Fruit fly (Drosophila melanogaster) whole organism, embryonic: ENCODE data around the gene Or85a.

ENCODE experiments used
- CG11456 ChIP-seq: fragments of 200-800 bp; sonication (Bioruptor generic); IDR thresholded peaks from 3 replicates; pipeline ENCODE4 v1.3.6; 2022; ENCODE audit warnings: missing biosample characterization, missing genetic modification characterization
- CG12744 ChIP-seq: fragments of 200-800 bp; sonication (Bioruptor generic); optimal IDR thresholded peaks from 2 replicates; lab custom pipeline; 2016; ENCODE audit warnings: missing biosample characterization, missing genetic modification characterization
- CG15514 ChIP-seq: fragments of 200-800 bp; sonication (Bioruptor generic); optimal IDR thresholded peaks from 3 replicates; lab custom pipeline; 2017; ENCODE audit warnings: missing biosample characterization, missing genetic modification characterization, mild to moderate bottlenecking, moderate library complexity, missing genetic modification reagents
- CG16815 ChIP-seq: fragments of 200-800 bp; sonication (Bioruptor generic); optimal IDR thresholded peaks from 3 replicates; lab custom pipeline; 2017; ENCODE audit warnings: missing biosample characterization, mild to moderate bottlenecking, missing genetic modification characterization
- CG17385 ChIP-seq: fragments of 200-800 bp; sonication (Bioruptor generic); optimal IDR thresholded peaks from 3 replicates; lab custom pipeline; 2018; ENCODE audit warnings: missing biosample characterization, mild to moderate bottlenecking, missing genetic modification characterization
- CG17829 ChIP-seq: fragments of 200-800 bp; optimal IDR thresholded peaks from 2 replicates; lab custom pipeline; 2019; ENCODE audit warnings: missing biosample characterization, mild to moderate bottlenecking, missing genetic modification characterization, moderate library complexity
- CG33213 ChIP-seq: fragments of 200-800 bp; sonication (Bioruptor generic); optimal IDR thresholded peaks from 3 replicates; lab custom pipeline; 2016; ENCODE audit warnings: missing biosample characterization, missing genetic modification characterization
- CG34422 ChIP-seq: fragments of 200-800 bp; sonication (Bioruptor generic); IDR thresholded peaks from 3 replicates; pipeline ENCODE4 v1.3.6; 2022; ENCODE audit warnings: missing biosample characterization, missing genetic modification characterization
- CG3838 ChIP-seq: fragments of 200-800 bp; sonication (Bioruptor generic); optimal IDR thresholded peaks from 3 replicates; lab custom pipeline; 2016; ENCODE audit warnings: missing biosample characterization, missing genetic modification characterization
- CG42726 ChIP-seq: fragments of 200-800 bp; sonication (Bioruptor generic); IDR thresholded peaks from 2 replicates; pipeline ENCODE4 v1.3.6; 2022; ENCODE audit warnings: missing biosample characterization, missing genetic modification characterization; ENCODE audit not compliant: partially characterized antibody
- CG6654 ChIP-seq: fragments of 200-800 bp; sonication (Bioruptor generic); optimal IDR thresholded peaks from 2 replicates; lab custom pipeline; 2017; ENCODE audit warnings: missing biosample characterization, mild to moderate bottlenecking, missing genetic modification characterization
- CG6791 ChIP-seq: fragments of 200-800 bp; sonication (Bioruptor generic); IDR thresholded peaks from 3 replicates; pipeline ENCODE4 v1.3.6; 2022; ENCODE audit warnings: missing biosample characterization, missing genetic modification characterization; ENCODE audit not compliant: partially characterized antibody
- CG6813 ChIP-seq: fragments of 200-800 bp; sonication (Bioruptor generic); optimal IDR thresholded peaks from 2 replicates; lab custom pipeline; 2017; ENCODE audit warnings: missing biosample characterization, missing genetic modification characterization, mild to moderate bottlenecking, moderate library complexity, missing genetic modification reagents
- CTCF ChIP-seq: fragments of 200-800 bp; sonication (Bioruptor generic); optimal IDR thresholded peaks from 2 replicates; lab custom pipeline; 2017; ENCODE audit warnings: missing biosample characterization, mild to moderate bottlenecking, missing genetic modification characterization, moderate library complexity
- Dp ChIP-seq: fragments of 200-800 bp; sonication (Bioruptor generic); optimal IDR thresholded peaks from 2 replicates; lab custom pipeline; 2018; ENCODE audit warnings: missing biosample characterization, mild to moderate bottlenecking, missing genetic modification characterization, moderate library complexity
- Fer2 ChIP-seq: fragments of 200-800 bp; sonication (Bioruptor generic); optimal IDR thresholded peaks from 2 replicates; lab custom pipeline; 2018; ENCODE audit warnings: missing biosample characterization, mild to moderate bottlenecking, missing genetic modification characterization, moderate library complexity
- HLH4C ChIP-seq: fragments of 200-800 bp; sonication (Bioruptor generic); IDR thresholded peaks from 3 replicates; pipeline ENCODE4 v1.3.6; 2022; ENCODE audit warnings: missing biosample characterization, missing genetic modification characterization; ENCODE audit not compliant: partially characterized antibody
- HLH54F ChIP-seq: fragments of 200-800 bp; sonication (Bioruptor generic); optimal IDR thresholded peaks from 3 replicates; lab custom pipeline; 2016; ENCODE audit warnings: missing biosample characterization, missing genetic modification characterization
- Hr78 ChIP-seq, 2 experiments: fragments of 200-800 bp in 1 of 2; fragments of >200 bp in 1 of 2; sonication (Bioruptor generic) in 1 of 2; optimal IDR thresholded peaks; 2 replicates each; lab custom pipeline; 2017 to 2019; ENCODE audit warnings: missing biosample characterization in 2 of 2, missing genetic modification characterization in 2 of 2, mild to moderate bottlenecking in 1 of 2, moderate library complexity in 1 of 2
- MESR4 ChIP-seq: fragments of 200-800 bp; sonication (Bioruptor generic); optimal IDR thresholded peaks from 2 replicates; lab custom pipeline; 2018; ENCODE audit warnings: missing biosample characterization, mild to moderate bottlenecking, missing genetic modification characterization, moderate library complexity
- Med ChIP-seq: fragments of 200-800 bp; sonication (Bioruptor generic); peaks from one replicate; lab custom pipeline; 2016; ENCODE audit warnings: missing biosample characterization, missing genetic modification characterization, mild to moderate bottlenecking, inconsistent platforms, moderate library complexity
- Opbp ChIP-seq: fragments of 200-800 bp; sonication (Bioruptor generic); IDR thresholded peaks from 3 replicates; pipeline ENCODE4 v1.3.6; 2022; ENCODE audit warnings: missing biosample characterization, missing genetic modification characterization; ENCODE audit not compliant: partially characterized antibody
- Pdp1 ChIP-seq, 2 experiments: fragments of 200-800 bp; sonication (Bioruptor generic); optimal IDR thresholded peaks; 3 replicates each; lab custom pipeline; 2016; ENCODE audit warnings: missing biosample characterization in 2 of 2, missing genetic modification characterization in 2 of 2, mild to moderate bottlenecking in 1 of 2, moderate library complexity in 1 of 2
- Scr ChIP-seq: fragments of 200-800 bp; sonication (Bioruptor generic); IDR thresholded peaks from 2 replicates; pipeline ENCODE4 v1.3.6; 2022; ENCODE audit warnings: missing biosample characterization, missing genetic modification characterization; ENCODE audit not compliant: partially characterized antibody
- Sin3A ChIP-seq: fragments of >200 bp; optimal IDR thresholded peaks from 2 replicates; lab custom pipeline; 2018
- Sry-β ChIP-seq: fragments of 200-800 bp; sonication (Bioruptor generic); optimal IDR thresholded peaks from 2 replicates; lab custom pipeline; 2018; ENCODE audit warnings: missing biosample characterization, mild to moderate bottlenecking, missing genetic modification characterization, moderate library complexity
- Ssrp ChIP-seq: fragments of 200-800 bp; sonication (Bioruptor generic); optimal IDR thresholded peaks from 2 replicates; lab custom pipeline; 2018; ENCODE audit warnings: missing biosample characterization, mild to moderate bottlenecking, missing genetic modification characterization, moderate library complexity
- YL-1 ChIP-seq: fragments of 200-800 bp; sonication (Bioruptor generic); optimal IDR thresholded peaks from 3 replicates; lab custom pipeline; 2017; ENCODE audit warnings: missing biosample characterization, mild to moderate bottlenecking, missing genetic modification characterization
- chinmo ChIP-seq: fragments of 200-800 bp; sonication (Bioruptor generic); IDR thresholded peaks from 4 replicates; pipeline ENCODE4 v1.3.6; 2022; ENCODE audit warnings: missing biosample characterization, missing genetic modification characterization; ENCODE audit not compliant: partially characterized antibody
- emc ChIP-seq: fragments of 200-800 bp; sonication (Bioruptor generic); optimal IDR thresholded peaks from 2 replicates; lab custom pipeline; 2016; ENCODE audit warnings: missing biosample characterization, missing genetic modification characterization
- insv ChIP-seq, 2 experiments: fragments of 200-800 bp; sonication (Bioruptor generic); optimal IDR thresholded peaks; 3 replicates each; lab custom pipeline; 2016 to 2018; ENCODE audit warnings: missing biosample characterization in 2 of 2, missing genetic modification characterization in 2 of 2
- inv ChIP-seq: fragments of 200-800 bp; sonication (Bioruptor generic); IDR thresholded peaks from 2 replicates; pipeline ENCODE4 v1.3.6; 2022; ENCODE audit warnings: missing biosample characterization, missing genetic modification characterization; ENCODE audit not compliant: partially characterized antibody
- knrl ChIP-seq: fragments of 200-800 bp; sonication (Bioruptor generic); IDR thresholded peaks from 3 replicates; pipeline ENCODE4 v1.3.6; 2022; ENCODE audit warnings: missing biosample characterization, missing genetic modification characterization; ENCODE audit not compliant: partially characterized antibody
- lola ChIP-seq, 3 experiments: fragments of >200 bp in 2 of 3; fragments of 200-800 bp in 1 of 3; sonication (Bioruptor generic) in 1 of 3; optimal IDR thresholded peaks; 2 replicates each; lab custom pipeline; 2017 to 2019; ENCODE audit warnings: missing biosample characterization in 3 of 3, missing genetic modification characterization in 3 of 3, mild to moderate bottlenecking in 1 of 3, moderate library complexity in 1 of 3
- nerfin-1 ChIP-seq: fragments of 200-800 bp; sonication (Bioruptor generic); optimal IDR thresholded peaks from 3 replicates; lab custom pipeline; 2019; ENCODE audit warnings: missing biosample characterization, mild to moderate bottlenecking, missing genetic modification characterization, moderate library complexity
- otp ChIP-seq: fragments of 200-800 bp; sonication (Bioruptor generic); IDR thresholded peaks from 3 replicates; pipeline ENCODE4, ENCODE4 v1.3.6; 2022; ENCODE audit warnings: missing biosample characterization, missing genetic modification characterization
- p53 ChIP-seq: fragments of 200-800 bp; sonication (Bioruptor generic); optimal IDR thresholded peaks from 2 replicates; lab custom pipeline; 2016; ENCODE audit warnings: missing biosample characterization, missing genetic modification characterization
- pzg ChIP-seq: fragments of 200-800 bp; sonication (Bioruptor generic); optimal IDR thresholded peaks from 3 replicates; lab custom pipeline; 2018; ENCODE audit warnings: missing biosample characterization, mild to moderate bottlenecking, missing genetic modification characterization, moderate library complexity
- row ChIP-seq: fragments of 200-800 bp; sonication (Bioruptor generic); IDR thresholded peaks from 3 replicates; pipeline ENCODE4 v1.3.6; 2022; ENCODE audit warnings: missing biosample characterization, missing genetic modification characterization
- schlank ChIP-seq: fragments of 200-800 bp; sonication (Bioruptor generic); optimal IDR thresholded peaks from 2 replicates; lab custom pipeline; 2018; ENCODE audit warnings: missing biosample characterization, mild to moderate bottlenecking, missing genetic modification characterization
- sd ChIP-seq: fragments of 200-800 bp; sonication (Bioruptor generic); optimal IDR thresholded peaks from 3 replicates; lab custom pipeline; 2018; ENCODE audit warnings: missing biosample characterization, mild to moderate bottlenecking, missing genetic modification characterization, moderate library complexity
- sens ChIP-seq: fragments of 200-800 bp; sonication (Bioruptor generic); peaks from one replicate; lab custom pipeline; 2016; ENCODE audit warnings: missing biosample characterization, missing genetic modification characterization
- seq ChIP-seq: fragments of 200-800 bp; sonication (Bioruptor generic); IDR thresholded peaks from 2 replicates; pipeline ENCODE4 v1.3.6; 2022; ENCODE audit warnings: missing biosample characterization, missing genetic modification characterization
- sisA ChIP-seq: fragments of 200-800 bp; sonication (Bioruptor generic); IDR thresholded peaks from 2 replicates; pipeline ENCODE4 v1.3.6; 2022; ENCODE audit warnings: missing biosample characterization, missing genetic modification characterization
- slp2 ChIP-seq: fragments of 200-800 bp; sonication (Bioruptor generic); optimal IDR thresholded peaks from 2 replicates; lab custom pipeline; 2016; ENCODE audit warnings: missing biosample characterization, missing genetic modification characterization
- sug ChIP-seq: fragments of 200-800 bp; optimal IDR thresholded peaks from 2 replicates; lab custom pipeline; 2019; ENCODE audit warnings: missing biosample characterization, mild to moderate bottlenecking, missing genetic modification characterization, moderate library complexity
- tll ChIP-seq, 2 experiments: fragments of 200-800 bp in 1 of 2; fragments of >200 bp in 1 of 2; sonication (Bioruptor generic) in 1 of 2; optimal IDR thresholded peaks; 2 replicates each; lab custom pipeline; 2017 to 2019; ENCODE audit warnings: missing biosample characterization in 2 of 2, missing genetic modification characterization in 2 of 2, mild to moderate bottlenecking in 1 of 2, moderate library complexity in 1 of 2
- trem ChIP-seq: fragments of 200-800 bp; optimal IDR thresholded peaks from 3 replicates; lab custom pipeline; 2019; ENCODE audit warnings: missing biosample characterization, mild to moderate bottlenecking, missing genetic modification characterization, moderate library complexity
- zen2 ChIP-seq: fragments of 200-800 bp; sonication (Bioruptor generic); IDR thresholded peaks from 3 replicates; pipeline ENCODE4 v1.3.6; 2022; ENCODE audit warnings: missing biosample characterization, missing genetic modification characterization; ENCODE audit not compliant: partially characterized antibody

The Or85a gene

DNA sequence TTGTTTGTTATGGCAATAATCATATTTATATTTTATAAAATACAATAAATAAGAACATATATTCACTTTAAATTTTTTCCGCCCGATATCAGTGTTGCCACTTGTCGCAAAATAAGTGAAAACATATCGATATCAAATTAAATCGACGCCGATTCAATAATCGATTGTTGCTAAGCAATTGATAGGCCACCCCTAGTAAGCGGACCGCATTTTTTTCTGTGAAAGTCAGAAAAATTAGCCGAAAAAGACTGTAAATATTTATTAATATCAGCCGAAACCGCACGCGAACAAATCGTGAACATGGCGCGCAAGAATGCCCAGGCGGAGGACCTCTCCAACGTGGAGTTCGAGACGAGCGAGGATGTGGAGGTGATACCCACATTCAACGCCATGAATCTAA lies 8.5 kb upstream of the Or85a start, which contains the start of gene CG7483 (continued):
- TF ChIP-seq CG15514 (GFP tag; lab: Kevin White, UChicago), result peak; percentile 39
- no peak for TF ChIP-seq CG17385 (GFP tag; lab: Kevin White, UChicago)
- TF ChIP-seq nerfin-1, result no peak
- TF ChIP-seq CG6791, result peak; percentile 90
- TF ChIP-seq CTCF, result no peak
- peak; percentile 75; the same call in 2 of the 3 replicates for TF ChIP-seq zen2 (GFP tag; lab: Robert Waterston, UW)
- no peak for TF ChIP-seq CG3838 (GFP tag; lab: Kevin White, UChicago)
- no peak for TF ChIP-seq schlank (tag; lab: Kevin White, UChicago)
- TF ChIP-seq CG42726, result 0 out of 2 replicates have a peak, but pooled peaks have one; percentile 39
- peak; percentile 82; the same call in 2 of the 3 replicates for TF ChIP-seq Opbp (GFP tag; lab: Robert Waterston, UW)
- peak; percentile 52; the same call in 1 of the 3 replicates for TF ChIP-seq CG34422 (GFP tag; lab: Robert Waterston, UW)
- no peak for TF ChIP-seq CG33213 (GFP tag; lab: Kevin White, UChicago)
- peak; percentile 77; the same call in 3 of the 4 replicates for TF ChIP-seq chinmo (GFP tag; lab: Robert Waterston, UW)
- peak in 1 of 2 experiments; percentile 18 for TF ChIP-seq tll (GFP tag; optimal IDR thresholded peaks at IDR 0.05; lab: Kevin White, UChicago)
- TF ChIP-seq inv (GFP tag; lab: Robert Waterston, UW), result peak; percentile 59
- no peak for TF ChIP-seq slp2 (GFP tag; lab: Kevin White, UChicago)
- peak; percentile 75 for TF ChIP-seq YL-1
- TF ChIP-seq MESR4 (GFP tag; lab: Kevin White, UChicago), result peak; percentile 93
- TF ChIP-seq Med (GFP tag; lab: Kevin White, UChicago), result peak; percentile 64
- TF ChIP-seq Pdp1 (GFP tag; optimal IDR thresholded peaks at IDR 0.05; lab: Kevin White, UChicago), result no peak
- TF ChIP-seq p53 (GFP tag; lab: Kevin White, UChicago), result no peak
- TF ChIP-seq sisA (GFP tag; lab: Robert Waterston, UW), result no peak
- no peak for TF ChIP-seq CG11456 (GFP tag; lab: Robert Waterston, UW)
- peak in 1 of 2 experiments; percentile 30 for TF ChIP-seq insv (GFP tag; optimal IDR thresholded peaks at IDR 0.05; lab: Kevin White, UChicago)
- no peak for TF ChIP-seq Fer2 (tag; lab: Kevin White, UChicago)
- TF ChIP-seq Sry-β (GFP tag; lab: Kevin White, UChicago), result no peak
- no peak for TF ChIP-seq seq (GFP tag; lab: Robert Waterston, UW)
- TF ChIP-seq CG16815, result no peak
- TF ChIP-seq HLH4C (GFP tag; lab: Robert Waterston, UW), result peak; percentile 82
- TF ChIP-seq Sin3A (lab: Kevin White, UChicago), result peak; percentile 34
- TF ChIP-seq sd, result peak; percentile 56
- TF ChIP-seq otp (GFP tag; lab: Robert Waterston, UW), result no peak
- peak; percentile 60 for TF ChIP-seq sens (GFP tag; lab: Kevin White, UChicago)
- no peak for TF ChIP-seq Hr78 (GFP tag; optimal IDR thresholded peaks at IDR 0.05; lab: Kevin White, UChicago)
- no peak for TF ChIP-seq CG6654
- peak; percentile 81 for TF ChIP-seq Scr (GFP tag; lab: Robert Waterston, UW)
- peak; percentile 78 for TF ChIP-seq knrl (GFP tag; lab: Robert Waterston, UW)
- no peak for TF ChIP-seq emc (GFP tag; lab: Kevin White, UChicago)
- peak; percentile 58 for TF ChIP-seq trem (tag; lab: Kevin White, UChicago)
- TF ChIP-seq HLH54F, result no peak
- no peak for TF ChIP-seq Ssrp (tag; lab: Kevin White, UChicago)
- TF ChIP-seq row (GFP tag; lab: Robert Waterston, UW), result no peak
- peak; percentile 19 for TF ChIP-seq sug (tag; lab: Kevin White, UChicago)
- TF ChIP-seq CG12744 (GFP tag; lab: Kevin White, UChicago), result no peak
- peak; percentile 76 for TF ChIP-seq pzg (GFP tag; lab: Kevin White, UChicago)
- TF ChIP-seq CG6813 (GFP tag; lab: Kevin White, UChicago), result no peak
- TF ChIP-seq CG17829 (tag; lab: Kevin White, UChicago), result peak; percentile 36
- TF ChIP-seq Dp (GFP tag; lab: Kevin White, UChicago), result peak; percentile 96
- no peak for TF ChIP-seq lola (GFP tag; optimal IDR thresholded peaks at IDR 0.05; lab: Kevin White, UChicago)
